Worm (Caenorhabditis elegans): ENCODE measurements around the gene Y9C2UA.1.

Gene Y9C2UA.1

DNA sequence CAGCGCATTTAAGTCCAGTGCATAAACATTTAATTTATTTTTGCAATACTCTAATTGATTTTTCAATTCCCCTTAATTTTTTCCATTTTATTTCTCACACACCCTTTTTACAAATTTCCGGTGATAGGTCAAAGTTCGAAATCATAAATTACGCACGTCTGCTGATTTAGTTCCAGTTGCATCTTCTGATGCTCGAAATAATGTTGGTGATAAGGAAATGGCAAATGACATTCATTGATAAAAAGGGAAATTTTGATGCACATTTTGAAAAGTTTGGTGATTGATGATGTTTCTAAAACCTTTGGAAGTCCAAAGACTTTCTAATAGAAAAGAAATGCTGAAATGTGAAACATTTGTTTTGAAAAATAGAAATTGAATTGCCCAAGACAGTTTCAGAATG, 17.7 kb downstream of the Y9C2UA.1 start (continued):
- TF ChIP-seq nhr-6 (tag; optimal IDR thresholded peaks at IDR 0.05): peak; percentile 6
- no peak for TF ChIP-seq fos-1 (tag; optimal IDR thresholded peaks at IDR 0.05)
- no peak for TF ChIP-seq unc-39 (tag; optimal IDR thresholded peaks at IDR 0.05)
- no peak for TF ChIP-seq arid-1 (GFP tag; conservative IDR thresholded peaks at IDR 0.05)
- TF ChIP-seq dmd-6 (GFP tag; IDR thresholded peaks at IDR 0.05): peak; percentile 85
- no peak for TF ChIP-seq ZK337.2 (GFP tag; IDR thresholded peaks at IDR 0.05)
- no peak for TF ChIP-seq hmg-1.1 (GFP tag; IDR thresholded peaks at IDR 0.05)
- TF ChIP-seq ama-1 (optimal IDR thresholded peaks at IDR 0.05): no peak
- TF ChIP-seq dpl-1 (GFP tag; optimal IDR thresholded peaks at IDR 0.05): no peak
- TF ChIP-seq mep-1 (tag; optimal IDR thresholded peaks at IDR 0.05): peak; percentile 6
- no peak for TF ChIP-seq zip-2 (tag; optimal IDR thresholded peaks at IDR 0.05)
- TF ChIP-seq hlh-30 (tag; optimal IDR thresholded peaks at IDR 0.05; ENCODE audit: insufficient read depth): peak; percentile 20
- TF ChIP-seq F37D6.2 (tag; optimal IDR thresholded peaks at IDR 0.05): no peak
- no peak for TF ChIP-seq ZK546.5 (tag; optimal IDR thresholded peaks at IDR 0.05)
- TF ChIP-seq skn-1 (tag; optimal IDR thresholded peaks at IDR 0.05): no peak
- no peak for TF ChIP-seq pha-4 (GFP tag; IDR thresholded peaks at IDR 0.05)
- no peak for TF ChIP-seq pha-4 (tag; optimal IDR thresholded peaks at IDR 0.05)
- no peak for TF ChIP-seq Y75B8A.6 (GFP tag; IDR thresholded peaks at IDR 0.05)
- no peak for TF ChIP-seq dmd-8 (GFP tag; IDR thresholded peaks at IDR 0.05)
- TF ChIP-seq duxl-1 (tag; optimal IDR thresholded peaks at IDR 0.05; ENCODE audit: poor library complexity): no peak
- no peak for TF ChIP-seq rbr-2 (tag; optimal IDR thresholded peaks at IDR 0.05)
- no peak for TF ChIP-seq nhr-237 (tag; optimal IDR thresholded peaks at IDR 0.05)
- no peak for TF ChIP-seq nhr-42 (GFP tag; IDR thresholded peaks at IDR 0.05)
- no peak for TF ChIP-seq lir-3 (tag; optimal IDR thresholded peaks at IDR 0.05)
- no peak for TF ChIP-seq dmd-9 (GFP tag; IDR thresholded peaks at IDR 0.05)
- no peak for TF ChIP-seq daf-12 (tag; optimal IDR thresholded peaks at IDR 0.05)
- TF ChIP-seq ztf-11 (tag; optimal IDR thresholded peaks at IDR 0.05): no peak
- no peak for TF ChIP-seq ceh-82 (tag; optimal IDR thresholded peaks at IDR 0.05)
- no peak for TF ChIP-seq nhr-102 (tag; optimal IDR thresholded peaks at IDR 0.05)
- no peak for TF ChIP-seq madf-5 (GFP tag; IDR thresholded peaks at IDR 0.05)
- no peak for TF ChIP-seq snpc-1.2 (GFP tag; IDR thresholded peaks at IDR 0.05)
- no peak for TF ChIP-seq mes-2 (tag; optimal IDR thresholded peaks at IDR 0.05; ENCODE audit: poor library complexity, severe bottlenecking)
- no peak for TF ChIP-seq daf-19 (GFP tag; conservative IDR thresholded peaks at IDR 0.05)
- TF ChIP-seq lin-39 (tag; optimal IDR thresholded peaks at IDR 0.05): no peak
- TF ChIP-seq R02D3.7 (tag; optimal IDR thresholded peaks at IDR 0.05): no peak
- TF ChIP-seq lin-38 (GFP tag; IDR thresholded peaks at IDR 0.05): no peak
- no peak for TF ChIP-seq F10B5.3 (tag; optimal IDR thresholded peaks at IDR 0.05)
- no peak for TF ChIP-seq spr-1 (tag; optimal IDR thresholded peaks at IDR 0.05)
- TF ChIP-seq lsy-2 (tag; optimal IDR thresholded peaks at IDR 0.05): peak in 1 of 2 experiments; percentile 22
- TF ChIP-seq spr-3 (GFP tag; optimal IDR thresholded peaks at IDR 0.05): no peak
- TF ChIP-seq mxl-2 (GFP tag; conservative IDR thresholded peaks at IDR 0.05): no peak
- TF ChIP-seq aly-2 (tag; optimal IDR thresholded peaks at IDR 0.05): no peak
- no peak for TF ChIP-seq ctbp-1 (GFP tag; IDR thresholded peaks at IDR 0.05)
- TF ChIP-seq php-3 (GFP tag; IDR thresholded peaks at IDR 0.05): peak; percentile 74
- TF ChIP-seq lim-7 (GFP tag; IDR thresholded peaks at IDR 0.05): no peak
- TF ChIP-seq Y105C5A.15 (GFP tag; IDR thresholded peaks at IDR 0.05): no peak
- no peak for TF ChIP-seq zfp-2 (tag; optimal IDR thresholded peaks at IDR 0.05)
- TF ChIP-seq D1046.2 (GFP tag; IDR thresholded peaks at IDR 0.05): no peak
- no peak for TF ChIP-seq nhr-48 (tag; optimal IDR thresholded peaks at IDR 0.05)
- TF ChIP-seq gei-8 (GFP tag; optimal IDR thresholded peaks at IDR 0.05): no peak
- TF ChIP-seq nhr-25 (tag; optimal IDR thresholded peaks at IDR 0.05; ENCODE audit: borderline replicate concordance, insufficient read depth): no peak
- no peak for TF ChIP-seq nhr-10 (tag; optimal IDR thresholded peaks at IDR 0.05)
- TF ChIP-seq madf-9 (GFP tag; conservative IDR thresholded peaks at IDR 0.05): no peak
